Fruit fly (Drosophila melanogaster) whole organism, wandering third instar larva: ENCODE data around the gene CG34398.

Source experiments
- br ChIP-seq: fragments of 200-800 bp; sonication (Bioruptor generic); optimal IDR thresholded peaks from 2 replicates; lab custom pipeline; 2016; ENCODE audit warnings: missing biosample characterization, missing genetic modification characterization
- pan ChIP-seq: fragments of >200 bp; optimal IDR thresholded peaks from 2 replicates; lab custom pipeline; 2017

dm6 chr2L:8923405-8923804 is 24.8 kb downstream of the CG34398 start:
- no peak for TF ChIP-seq pan (lab: Kevin White, UChicago)
- no peak for TF ChIP-seq br (GFP tag; lab: Kevin White, UChicago)
